Fruit fly (Drosophila melanogaster) whole organism, embryonic: ENCODE results near the gene Etfb.

ENCODE experiments used
- Adf1 ChIP-seq: fragments of 200-800 bp; sonication (Bioruptor generic); IDR thresholded peaks from 2 replicates; pipeline ENCODE4 v1.3.6; 2022; ENCODE audit warnings: missing biosample characterization, missing genetic modification characterization
- CG10462 ChIP-seq: fragments of 200-800 bp; sonication (Bioruptor generic); optimal IDR thresholded peaks from 2 replicates; lab custom pipeline; 2016; ENCODE audit warnings: missing biosample characterization, missing genetic modification characterization
- CG11085 ChIP-seq: fragments of 200-800 bp; sonication (Bioruptor generic); IDR thresholded peaks from 2 replicates; pipeline ENCODE4 v1.3.6; 2022; ENCODE audit warnings: missing biosample characterization, missing genetic modification characterization
- CG11696 ChIP-seq: fragments of 200-800 bp; sonication (Bioruptor generic); IDR thresholded peaks from 2 replicates; pipeline ENCODE4 v1.3.6; 2022; ENCODE audit warnings: missing biosample characterization, missing genetic modification characterization
- CG15073 ChIP-seq: fragments of 200-800 bp; sonication (Bioruptor generic); optimal IDR thresholded peaks from 2 replicates; lab custom pipeline; 2016; ENCODE audit warnings: missing biosample characterization, missing genetic modification characterization
- CG1602 ChIP-seq: fragments of 200-800 bp; sonication (Bioruptor generic); optimal IDR thresholded peaks from 3 replicates; lab custom pipeline; 2016; ENCODE audit warnings: missing biosample characterization, missing genetic modification characterization
- CG17612 ChIP-seq: fragments of 200-800 bp; sonication (Bioruptor generic); IDR thresholded peaks from 2 replicates; pipeline ENCODE4 v1.3.6; 2022; ENCODE audit warnings: missing biosample characterization, missing genetic modification characterization
- CG18599 ChIP-seq: fragments of 200-800 bp; sonication (Bioruptor generic); optimal IDR thresholded peaks from 3 replicates; lab custom pipeline; 2017; ENCODE audit warnings: missing biosample characterization, missing genetic modification characterization, mild to moderate bottlenecking, moderate library complexity, missing genetic modification reagents
- CG30431 ChIP-seq: fragments of 200-800 bp; sonication (Bioruptor generic); optimal IDR thresholded peaks from 2 replicates; lab custom pipeline; 2017; ENCODE audit warnings: missing biosample characterization, missing genetic modification characterization
- CG31365 ChIP-seq: fragments of 200-800 bp; sonication (Bioruptor generic); optimal IDR thresholded peaks from 2 replicates; lab custom pipeline; 2018; ENCODE audit warnings: missing biosample characterization, mild to moderate bottlenecking, missing genetic modification characterization
- CG31388 ChIP-seq: fragments of 200-800 bp; sonication (Bioruptor generic); optimal IDR thresholded peaks from 2 replicates; lab custom pipeline; 2016; ENCODE audit warnings: missing biosample characterization, missing genetic modification characterization
- CG3726 ChIP-seq: fragments of 200-800 bp; sonication (Bioruptor generic); IDR thresholded peaks from 3 replicates; pipeline ENCODE4, ENCODE4 v1.3.6; 2022; ENCODE audit warnings: missing biosample characterization, missing genetic modification characterization
- CG4404 ChIP-seq: fragments of 200-800 bp; sonication (Bioruptor generic); IDR thresholded peaks from 2 replicates; pipeline ENCODE4 v1.3.6; 2022; ENCODE audit warnings: missing biosample characterization, missing genetic modification characterization
- CG4820 ChIP-seq: fragments of 200-800 bp; sonication (Bioruptor generic); optimal IDR thresholded peaks from 3 replicates; lab custom pipeline; 2016; ENCODE audit warnings: missing biosample characterization, missing genetic modification characterization
- CG5245 ChIP-seq: fragments of 200-800 bp; sonication (Bioruptor generic); optimal IDR thresholded peaks from 3 replicates; lab custom pipeline; 2016; ENCODE audit warnings: missing biosample characterization, missing genetic modification characterization
- CG8359 ChIP-seq: fragments of 200-800 bp; sonication (Bioruptor generic); optimal IDR thresholded peaks from 2 replicates; lab custom pipeline; 2017; ENCODE audit warnings: missing biosample characterization, mild to moderate bottlenecking, missing genetic modification characterization, borderline replicate concordance
- CG9437 ChIP-seq: fragments of 200-800 bp; sonication (Bioruptor generic); optimal IDR thresholded peaks from 2 replicates; lab custom pipeline; 2018; ENCODE audit warnings: missing biosample characterization, mild to moderate bottlenecking, missing genetic modification characterization
- CTCF ChIP-seq: fragments of 200-800 bp; sonication (Bioruptor generic); optimal IDR thresholded peaks from 2 replicates; lab custom pipeline; 2017; ENCODE audit warnings: missing biosample characterization, mild to moderate bottlenecking, missing genetic modification characterization, moderate library complexity
- Dip3 ChIP-seq: fragments of 200-800 bp; sonication (Bioruptor generic); optimal IDR thresholded peaks from 3 replicates; lab custom pipeline; 2016; ENCODE audit warnings: missing biosample characterization, missing genetic modification characterization
- H2.0 ChIP-seq: fragments of 200-800 bp; sonication (Bioruptor generic); IDR thresholded peaks from 2 replicates; pipeline ENCODE4 v1.3.6; 2022; ENCODE audit warnings: missing biosample characterization, missing genetic modification characterization
- HHEX ChIP-seq: fragments of 200-800 bp; sonication (Bioruptor generic); optimal IDR thresholded peaks from 3 replicates; lab custom pipeline; 2017; ENCODE audit warnings: missing biosample characterization, mild to moderate bottlenecking, missing genetic modification characterization, missing genetic modification reagents
- HLHmδ ChIP-seq: fragments of 200-800 bp; sonication (Bioruptor generic); optimal IDR thresholded peaks from 2 replicates; lab custom pipeline; 2018; ENCODE audit warnings: missing biosample characterization, mild to moderate bottlenecking, missing genetic modification characterization, moderate library complexity
- Hmr ChIP-seq: fragments of 200-800 bp; sonication (Bioruptor generic); optimal IDR thresholded peaks from 3 replicates; lab custom pipeline; 2017; ENCODE audit warnings: mild to moderate bottlenecking, missing biosample characterization, missing genetic modification reagents, missing genetic modification characterization
- Lpt ChIP-seq: fragments of >200 bp; optimal IDR thresholded peaks from 2 replicates; lab custom pipeline; 2018; ENCODE audit warnings: missing biosample characterization, missing genetic modification characterization
- Max ChIP-seq: fragments of 200-800 bp; sonication (Bioruptor generic); optimal IDR thresholded peaks from 2 replicates; lab custom pipeline; 2016; ENCODE audit warnings: missing biosample characterization, mild to moderate bottlenecking, missing genetic modification characterization
- NfI ChIP-seq: fragments of 200-800 bp; sonication (Bioruptor generic); optimal IDR thresholded peaks from 3 replicates; lab custom pipeline; 2018; ENCODE audit warnings: missing biosample characterization, mild to moderate bottlenecking, missing genetic modification characterization, moderate library complexity
- Opbp ChIP-seq: fragments of 200-800 bp; sonication (Bioruptor generic); IDR thresholded peaks from 3 replicates; pipeline ENCODE4 v1.3.6; 2022; ENCODE audit warnings: missing biosample characterization, missing genetic modification characterization; ENCODE audit not compliant: partially characterized antibody
- Optix ChIP-seq: fragments of 200-800 bp; sonication (Bioruptor generic); IDR thresholded peaks from 3 replicates; pipeline ENCODE4 v1.3.6; 2022; ENCODE audit warnings: missing biosample characterization, missing genetic modification characterization
- PHDP ChIP-seq: fragments of 200-800 bp; sonication (Bioruptor generic); optimal IDR thresholded peaks from 3 replicates; lab custom pipeline; 2018; ENCODE audit warnings: missing biosample characterization, mild to moderate bottlenecking, missing genetic modification characterization, moderate library complexity
- Ravus ChIP-seq: fragments of 200-800 bp; sonication (Bioruptor generic); IDR thresholded peaks from 2 replicates; pipeline ENCODE4 v1.3.6; 2022; ENCODE audit warnings: missing biosample characterization, missing genetic modification characterization
- Rfx ChIP-seq: fragments of 200-800 bp; sonication (Bioruptor generic); IDR thresholded peaks from 2 replicates; pipeline ENCODE4 v1.3.6; 2022; ENCODE audit warnings: missing biosample characterization, missing genetic modification characterization
- Side ChIP-seq: fragments of 200-800 bp; sonication (Bioruptor generic); optimal IDR thresholded peaks from 2 replicates; lab custom pipeline; 2016; ENCODE audit warnings: missing biosample characterization, missing genetic modification characterization
- Usf ChIP-seq: fragments of 200-800 bp; sonication (Bioruptor generic); optimal IDR thresholded peaks from 2 replicates; lab custom pipeline; 2017; ENCODE audit warnings: missing genotype, missing biosample characterization, missing genetic modification characterization
- al ChIP-seq: fragments of 200-800 bp; sonication (Bioruptor generic); IDR thresholded peaks from 2 replicates; pipeline ENCODE4 v1.3.6; 2022; ENCODE audit warnings: missing biosample characterization, missing genetic modification characterization
- bbx ChIP-seq: fragments of 200-800 bp; sonication (Bioruptor generic); IDR thresholded peaks from 2 replicates; pipeline ENCODE4 v1.3.6; 2022; ENCODE audit warnings: missing biosample characterization, missing genetic modification characterization; ENCODE audit not compliant: partially characterized antibody
- chn ChIP-seq: fragments of 200-800 bp; sonication (Bioruptor generic); optimal IDR thresholded peaks from 2 replicates; lab custom pipeline; 2016; ENCODE audit warnings: missing biosample characterization, missing genetic modification characterization
- fd102C ChIP-seq: fragments of 200-800 bp; sonication (Bioruptor generic); optimal IDR thresholded peaks from 2 replicates; lab custom pipeline; 2018; ENCODE audit warnings: missing biosample characterization, mild to moderate bottlenecking, missing genetic modification characterization, moderate library complexity
- fd96Cb ChIP-seq: fragments of 200-800 bp; sonication (Bioruptor generic); optimal IDR thresholded peaks from 2 replicates; lab custom pipeline; 2018; ENCODE audit warnings: missing biosample characterization, mild to moderate bottlenecking, missing genetic modification characterization, moderate library complexity
- gcm2 ChIP-seq: fragments of 200-800 bp; sonication (Bioruptor generic); optimal IDR thresholded peaks from 2 replicates; lab custom pipeline; 2016; ENCODE audit warnings: missing biosample characterization, missing genetic modification characterization
- grn ChIP-seq: fragments of 200-800 bp; sonication (Bioruptor generic); optimal IDR thresholded peaks from 3 replicates; lab custom pipeline; 2017; ENCODE audit warnings: missing biosample characterization, missing genetic modification characterization
- jigr1 ChIP-seq: fragments of 200-800 bp; sonication (Bioruptor generic); IDR thresholded peaks from 3 replicates; pipeline ENCODE4 v1.3.6; 2022; ENCODE audit warnings: missing biosample characterization, missing genetic modification characterization
- onecut ChIP-seq: fragments of 200-800 bp; sonication (Bioruptor generic); IDR thresholded peaks from 2 replicates; pipeline ENCODE4 v1.3.6; 2022; ENCODE audit warnings: missing biosample characterization, missing genetic modification characterization
- org-1 ChIP-seq: fragments of 200-800 bp; sonication (Bioruptor generic); optimal IDR thresholded peaks from 2 replicates; lab custom pipeline; 2017; ENCODE audit warnings: missing biosample characterization, missing genetic modification characterization
- pho ChIP-seq: fragments of 200-800 bp; sonication (Bioruptor generic); optimal IDR thresholded peaks from 2 replicates; lab custom pipeline; 2016; ENCODE audit warnings: missing biosample characterization, missing genetic modification characterization
- pnt ChIP-seq: fragments of 200-800 bp; sonication (Bioruptor generic); optimal IDR thresholded peaks from 3 replicates; lab custom pipeline; 2016; ENCODE audit warnings: missing biosample characterization, missing genetic modification characterization
- ranshi ChIP-seq: fragments of 200-800 bp; sonication (Bioruptor generic); IDR thresholded peaks from 2 replicates; pipeline ENCODE4 v1.3.6; 2022; ENCODE audit warnings: missing biosample characterization, missing genetic modification characterization
- repo ChIP-seq: fragments of 200-800 bp; sonication (Bioruptor generic); optimal IDR thresholded peaks from 2 replicates; lab custom pipeline; 2016; ENCODE audit warnings: missing biosample characterization, missing genetic modification characterization
- so ChIP-seq: fragments of 200-800 bp; sonication (Bioruptor generic); IDR thresholded peaks from 3 replicates; pipeline ENCODE4 v1.3.6; 2022; ENCODE audit warnings: missing biosample characterization, missing genetic modification characterization
- ssp ChIP-seq: fragments of 200-800 bp; sonication (Bioruptor generic); IDR thresholded peaks from 2 replicates; pipeline ENCODE4 v1.3.6; 2022; ENCODE audit warnings: missing biosample characterization, missing genetic modification characterization
- sug ChIP-seq: fragments of 200-800 bp; optimal IDR thresholded peaks from 2 replicates; lab custom pipeline; 2019; ENCODE audit warnings: missing biosample characterization, mild to moderate bottlenecking, missing genetic modification characterization, moderate library complexity
- tup ChIP-seq: fragments of 200-800 bp; sonication (Bioruptor generic); optimal IDR thresholded peaks from 2 replicates; lab custom pipeline; 2016; ENCODE audit warnings: missing biosample characterization, mild to moderate bottlenecking, missing genetic modification characterization, moderate library complexity
- wdn ChIP-seq: fragments of 200-800 bp; sonication (Bioruptor generic); IDR thresholded peaks from 2 replicates; pipeline ENCODE4 v1.3.6; 2022; ENCODE audit warnings: missing biosample characterization, missing genetic modification characterization

Gene Etfb

DNA sequence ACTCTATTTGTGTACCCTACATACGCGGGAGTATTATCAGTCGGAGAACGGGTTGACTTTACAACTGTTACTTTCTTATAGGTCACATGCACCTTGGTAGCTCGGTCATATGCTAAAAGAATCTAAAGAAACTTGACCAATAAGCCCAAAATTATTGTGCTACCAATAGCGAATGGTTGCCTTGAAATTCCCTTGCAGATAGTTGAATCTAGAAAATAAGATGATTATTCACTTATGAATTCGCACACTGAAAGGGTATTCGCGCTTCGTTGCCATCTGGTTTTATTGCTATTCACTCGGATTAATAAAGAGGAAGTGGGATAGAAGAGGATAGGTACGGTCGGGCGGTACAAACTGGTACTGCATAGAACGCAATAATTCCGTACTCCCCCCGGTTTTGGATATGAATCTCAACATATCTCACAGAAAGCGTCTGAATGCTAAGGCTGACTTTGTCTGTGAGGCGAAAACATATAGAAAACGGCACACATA lies 28.9 kb downstream of the Etfb start (continued):
- peak; percentile 30 for TF ChIP-seq CG5245 (GFP tag; lab: Kevin White, UChicago)
- no peak for TF ChIP-seq CG11696 (GFP tag; lab: Robert Waterston, UW)
- TF ChIP-seq Side: peak; percentile 34
- peak; percentile 59 for TF ChIP-seq CG30431 (GFP tag; lab: Kevin White, UChicago)
- peak; percentile 56 for TF ChIP-seq pnt (GFP tag; lab: Kevin White, UChicago)
- TF ChIP-seq CG18599: peak; percentile 81
- TF ChIP-seq CG10462 (GFP tag; lab: Kevin White, UChicago): peak; percentile 32
- peak; percentile 10; the same call in 1 of the 2 replicates for TF ChIP-seq onecut
- TF ChIP-seq HHEX (GFP tag; lab: Kevin White, UChicago): peak; percentile 59
- TF ChIP-seq CG9437 (GFP tag; lab: Kevin White, UChicago): peak; percentile 53
- peak; percentile 89 for TF ChIP-seq Rfx
- peak; percentile 77 for TF ChIP-seq NfI (GFP tag; lab: Kevin White, UChicago)
- TF ChIP-seq Lpt (GFP tag; lab: Kevin White, UChicago): no peak
- TF ChIP-seq grn (GFP tag; lab: Kevin White, UChicago): peak; percentile 27
- peak; percentile 48 for TF ChIP-seq org-1
- TF ChIP-seq Hmr (GFP tag; lab: Kevin White, UChicago): peak; percentile 80
- peak; percentile 68 for TF ChIP-seq fd96Cb (tag; lab: Kevin White, UChicago)
- peak; percentile 56 for TF ChIP-seq wdn (GFP tag; lab: Robert Waterston, UW)
- peak; percentile 59 for TF ChIP-seq ssp
- peak; percentile 40 for TF ChIP-seq sug
- no peak; the same call in 1 of the 2 replicates for TF ChIP-seq Adf1 (GFP tag; lab: Robert Waterston, UW)
- peak; percentile 67; the same call in 1 of the 2 replicates for TF ChIP-seq ranshi (GFP tag; lab: Robert Waterston, UW)
- no peak for TF ChIP-seq CTCF (GFP tag; lab: Kevin White, UChicago)
- no peak for TF ChIP-seq CG15073 (GFP tag; lab: Kevin White, UChicago)
- TF ChIP-seq Max (GFP tag; lab: Kevin White, UChicago): peak; percentile 57
- no peak for TF ChIP-seq HLHmδ (GFP tag; lab: Kevin White, UChicago)
- peak; percentile 74 for TF ChIP-seq CG4404
- TF ChIP-seq Usf (GFP tag; lab: Kevin White, UChicago): peak; percentile 56
- peak; percentile 70; the same call in 1 of the 3 replicates for TF ChIP-seq Optix (GFP tag; lab: Robert Waterston, UW)
- peak; percentile 76 for TF ChIP-seq al (GFP tag; lab: Robert Waterston, UW)
- no peak for TF ChIP-seq CG3726 (GFP tag; lab: Robert Waterston, UW)
- TF ChIP-seq CG4820 (GFP tag; lab: Kevin White, UChicago): peak; percentile 36
- TF ChIP-seq repo: peak; percentile 73
- TF ChIP-seq bbx: no peak
- no peak for TF ChIP-seq tup
- TF ChIP-seq chn: peak; percentile 53
- no peak for TF ChIP-seq Opbp (GFP tag; lab: Robert Waterston, UW)
- TF ChIP-seq Dip3 (GFP tag; lab: Kevin White, UChicago): peak; percentile 78
- no peak for TF ChIP-seq CG8359 (GFP tag; lab: Kevin White, UChicago)
- TF ChIP-seq jigr1: 0 out of 3 replicates have a peak, but pooled peaks have one; percentile 38
- peak; percentile 57; the same call in 2 of the 3 replicates for TF ChIP-seq so (GFP tag; lab: Robert Waterston, UW)
- TF ChIP-seq PHDP (tag; lab: Kevin White, UChicago): peak; percentile 74
- TF ChIP-seq CG31365: peak; percentile 40
- TF ChIP-seq CG11085 (GFP tag; lab: Robert Waterston, UW): 0 out of 2 replicates have a peak, but pooled peaks have one; percentile 28
- peak; percentile 66 for TF ChIP-seq CG1602
- no peak for TF ChIP-seq fd102C (GFP tag; lab: Kevin White, UChicago)
- peak; percentile 33 for TF ChIP-seq gcm2 (GFP tag; lab: Kevin White, UChicago)
- peak; percentile 86 for TF ChIP-seq pho (GFP tag; lab: Kevin White, UChicago)
- TF ChIP-seq CG17612 (GFP tag; lab: Robert Waterston, UW): 0 out of 2 replicates have a peak, but pooled peaks have one; percentile 48
- peak; percentile 33; the same call in 1 of the 2 replicates for TF ChIP-seq H2.0
- no peak for TF ChIP-seq CG31388 (GFP tag; lab: Kevin White, UChicago)
- no peak for TF ChIP-seq Ravus (GFP tag; lab: Robert Waterston, UW)
